Worm (Caenorhabditis elegans) whole organism, late embryonic: ENCODE measurements around the gene C34C12.9.
"Not testable (repeated sequence)": the region's sequence is repeated elsewhere in the genome, so short reads cannot be mapped to it uniquely, and the experiment has no call there.

Experiments used
- C08G9.2 ChIP-seq: sonication (generic microtip); optimal IDR thresholded peaks from 2 replicates; lab custom pipeline; 2016; ENCODE audit warnings: mild to moderate bottlenecking, missing genetic modification characterization, moderate library complexity, missing compliant biosample characterization
- C38D4.7 ChIP-seq: fragments of 200-800 bp; sonication (Bioruptor generic); optimal IDR thresholded peaks from 2 replicates; lab custom pipeline; 2018; ENCODE audit warnings: mild to moderate bottlenecking, missing genetic modification characterization, moderate library complexity, missing compliant biosample characterization
- K02D7.2 ChIP-seq: sonication (generic microtip); optimal IDR thresholded peaks from 2 replicates; lab custom pipeline; 2017; ENCODE audit warnings: mild to moderate bottlenecking, missing genetic modification characterization, missing compliant biosample characterization
- T23F11.4 ChIP-seq: fragments of 200-800 bp; sonication (Bioruptor generic); optimal IDR thresholded peaks from 2 replicates; lab custom pipeline; 2018; ENCODE audit warnings: mild to moderate bottlenecking, missing genetic modification characterization, missing compliant biosample characterization
- Y22D7AL.16 ChIP-seq: sonication (generic microtip); optimal IDR thresholded peaks from 2 replicates; lab custom pipeline; 2016; ENCODE audit warnings: missing genetic modification characterization, missing compliant biosample characterization
- ceh-24 ChIP-seq: sonication (generic microtip); optimal IDR thresholded peaks from 2 replicates; lab custom pipeline; 2016; ENCODE audit warnings: mild to moderate bottlenecking, missing genetic modification characterization, missing compliant biosample characterization
- ceh-30 ChIP-seq: fragments of 150-350 bp; optimal IDR thresholded peaks from 2 replicates; lab custom pipeline; 2014; ENCODE audit warnings: missing biosample characterization, missing genetic modification characterization
- ceh-45 ChIP-seq: fragments of 200-800 bp; sonication (Bioruptor generic); IDR thresholded peaks from 2 replicates; pipeline ENCODE4 v1.3.6; 2022; ENCODE audit warnings: missing genetic modification reagents, missing genetic modification characterization, missing compliant biosample characterization
- ceh-48 ChIP-seq: sonication (generic microtip); optimal IDR thresholded peaks from 2 replicates; lab custom pipeline; 2016; ENCODE audit warnings: missing genetic modification characterization, inconsistent platforms, missing compliant biosample characterization
- ceh-9 ChIP-seq: sonication (generic microtip); optimal IDR thresholded peaks from 2 replicates; lab custom pipeline; 2016; ENCODE audit warnings: mild to moderate bottlenecking, missing genetic modification characterization, inconsistent platforms, missing compliant biosample characterization
- dmd-4 ChIP-seq: sonication (generic microtip); optimal IDR thresholded peaks from 2 replicates; lab custom pipeline; 2016; ENCODE audit warnings: borderline replicate concordance, missing genetic modification characterization, missing compliant biosample characterization
- dve-1 ChIP-seq: sonication (generic microtip); optimal IDR thresholded peaks from 2 replicates; lab custom pipeline; 2017; ENCODE audit warnings: antibody characterized with exemption, mild to moderate bottlenecking, missing genetic modification characterization, missing compliant biosample characterization
- elt-2 ChIP-seq: sonication (generic microtip); optimal IDR thresholded peaks from 2 replicates; lab custom pipeline; 2016; ENCODE audit warnings: missing genetic modification reagents, missing genetic modification characterization, missing compliant biosample characterization
- elt-4 ChIP-seq: sonication (generic microtip); optimal IDR thresholded peaks from 2 replicates; lab custom pipeline; 2016; ENCODE audit warnings: missing genetic modification characterization, missing compliant biosample characterization
- ets-4 ChIP-seq: sonication (generic microtip); optimal IDR thresholded peaks from 2 replicates; lab custom pipeline; 2016; ENCODE audit warnings: missing genetic modification characterization, missing compliant biosample characterization
- eyg-1 ChIP-seq: sonication (generic microtip); optimal IDR thresholded peaks from 2 replicates; lab custom pipeline; 2016; ENCODE audit warnings: missing genotype, missing genetic modification characterization, missing compliant biosample characterization
- fax-1 ChIP-seq: sonication (generic microtip); optimal IDR thresholded peaks from 2 replicates; lab custom pipeline; 2016; ENCODE audit warnings: missing genotype, missing genetic modification characterization, missing compliant biosample characterization
- fkh-10 ChIP-seq: fragments of 150-350 bp; optimal IDR thresholded peaks from 2 replicates; lab custom pipeline; 2014; ENCODE audit warnings: missing biosample characterization, missing genetic modification reagents, missing genetic modification characterization
- hlh-13 ChIP-seq: fragments of 200-800 bp; sonication (Bioruptor generic); optimal IDR thresholded peaks from 2 replicates; lab custom pipeline; 2018; ENCODE audit warnings: mild to moderate bottlenecking, missing genetic modification characterization, missing compliant biosample characterization
- hlh-30 ChIP-seq: sonication (generic microtip); optimal IDR thresholded peaks from 2 replicates; lab custom pipeline; 2017; ENCODE audit warnings: antibody characterized with exemption, missing genetic modification characterization, missing compliant biosample characterization; ENCODE audit not compliant: insufficient read depth
- lim-6 ChIP-seq: sonication (generic microtip); optimal IDR thresholded peaks from 2 replicates; lab custom pipeline; 2016; ENCODE audit warnings: missing genetic modification characterization, missing compliant biosample characterization
- lin-11 ChIP-seq: fragments of 200-800 bp; sonication (Bioruptor generic); optimal IDR thresholded peaks from 2 replicates; lab custom pipeline; 2018; ENCODE audit warnings: mild to moderate bottlenecking, missing genetic modification characterization, missing compliant biosample characterization
- mec-3 ChIP-seq: sonication (generic microtip); optimal IDR thresholded peaks from 2 replicates; lab custom pipeline; 2016; ENCODE audit warnings: borderline replicate concordance, missing genetic modification characterization, missing compliant biosample characterization
- nhr-11 ChIP-seq: fragments of 150-350 bp; optimal IDR thresholded peaks from 2 replicates; lab custom pipeline; 2014; ENCODE audit warnings: missing biosample characterization, missing genetic modification characterization
- nhr-232 ChIP-seq: sonication (generic microtip); optimal IDR thresholded peaks from 2 replicates; lab custom pipeline; 2016; ENCODE audit warnings: missing genetic modification characterization, missing compliant biosample characterization
- npax-4 ChIP-seq: sonication (generic microtip); optimal IDR thresholded peaks from 2 replicates; lab custom pipeline; 2016; ENCODE audit warnings: missing genetic modification characterization, missing compliant biosample characterization
- odd-2 ChIP-seq: sonication (generic microtip); optimal IDR thresholded peaks from 2 replicates; lab custom pipeline; 2017; ENCODE audit warnings: antibody characterized with exemption, mild to moderate bottlenecking, missing genetic modification characterization, missing compliant biosample characterization
- pag-3 ChIP-seq: sonication (generic microtip); optimal IDR thresholded peaks from 2 replicates; lab custom pipeline; 2016; ENCODE audit warnings: missing compliant biosample characterization, missing genetic modification characterization, borderline replicate concordance
- pat-9 ChIP-seq: fragments of 200-800 bp; sonication (Bioruptor generic); optimal IDR thresholded peaks from 2 replicates; lab custom pipeline; 2018; ENCODE audit warnings: mild to moderate bottlenecking, missing genetic modification characterization, moderate library complexity, missing compliant biosample characterization
- pha-2 ChIP-seq: sonication (generic microtip); optimal IDR thresholded peaks from 2 replicates; lab custom pipeline; 2017; ENCODE audit warnings: mild to moderate bottlenecking, missing genetic modification characterization, missing compliant biosample characterization
- pha-4 ChIP-seq: fragments of 150-350 bp; optimal IDR thresholded peaks from 2 replicates; lab custom pipeline; 2018; ENCODE audit warnings: missing biosample characterization, missing genetic modification reagents, missing genetic modification characterization
- rnt-1 ChIP-seq: sonication (generic microtip); optimal IDR thresholded peaks from 2 replicates; lab custom pipeline; 2016; ENCODE audit warnings: missing genetic modification characterization, missing compliant biosample characterization
- tbx-2 ChIP-seq: sonication (generic microtip); optimal IDR thresholded peaks from 2 replicates; lab custom pipeline; 2016; ENCODE audit warnings: missing genetic modification characterization, missing compliant biosample characterization
- ttx-3 ChIP-seq: sonication (generic microtip); optimal IDR thresholded peaks from 2 replicates; lab custom pipeline; 2016; ENCODE audit warnings: missing genetic modification reagents, missing genetic modification characterization, missing compliant biosample characterization
- unc-42 ChIP-seq: sonication (generic microtip); optimal IDR thresholded peaks from 2 replicates; lab custom pipeline; 2016; ENCODE audit warnings: missing genotype, missing genetic modification characterization, missing compliant biosample characterization
- unc-86 ChIP-seq: sonication (generic microtip); optimal IDR thresholded peaks from 2 replicates; lab custom pipeline; 2016; ENCODE audit warnings: missing genetic modification characterization, missing compliant biosample characterization
- ztf-16 ChIP-seq: sonication (generic microtip); optimal IDR thresholded peaks from 2 replicates; lab custom pipeline; 2017; ENCODE audit warnings: missing genetic modification characterization, missing compliant biosample characterization

The C34C12.9 gene

ce11 chrIII:3456226-3456625 is 19.1 kb downstream of the C34C12.9 start (continued):
- TF ChIP-seq Y22D7AL.16 (tag; lab: Kevin White, UChicago) (no peak), pha-2 (tag; lab: Kevin White, UChicago) (no peak), C38D4.7 (GFP tag; lab: Kevin White, UChicago) (no peak), C08G9.2 (tag; lab: Kevin White, UChicago) (peak; percentile 52), elt-2 (tag; lab: Kevin White, UChicago) (peak; percentile 68), mec-3 (no peak), nhr-232 (tag; lab: Kevin White, UChicago) (no peak), tbx-2 (tag; lab: Kevin White, UChicago) (peak; percentile 64), T23F11.4 (GFP tag; lab: Kevin White, UChicago) (no peak), ceh-30 (tag; lab: Kevin White, UChicago) (peak; percentile 53), hlh-13 (GFP tag; lab: Kevin White, UChicago) (no peak), ceh-45 (GFP tag; lab: Robert Waterston, UW) (no peak), unc-42 (tag; lab: Kevin White, UChicago) (peak; percentile 63), nhr-11 (no peak), lin-11 (tag; lab: Kevin White, UChicago) (no peak)

- TF ChIP-seq elt-4 (tag; lab: Kevin White, UChicago); C08G9.2 (tag; lab: Kevin White, UChicago); ttx-3: not testable (repeated sequence)
Observed at ce11 chrIII:3454045-3454444, 21.3 kb downstream of the C34C12.9 start, which contains the start of gene C34C12.1. TSS of gene C34C12.1 (plus strand) at chrIII:3454345.

- TF ChIP-seq ceh-24; ets-4 (tag; lab: Kevin White, UChicago); Y22D7AL.16 (tag; lab: Kevin White, UChicago): not testable (repeated sequence)
Observed at ce11 chrIII:3453486-3453885, 21.8 kb downstream of the C34C12.9 start, which contains the start of gene C34C12.2. TSS of gene C34C12.2 (plus strand) at chrIII:3453786.

ce11 chrIII:3452563-3453210 is 22.6 kb downstream of the C34C12.9 start, which contains the start of the genes K01A11.3 and C34C12.12:
TSS of gene K01A11.3 (minus strand) at chrIII:3452613.
TSS of gene C34C12.12 (plus strand) at chrIII:3453194.
- TF ChIP-seq ztf-16 (tag; lab: Kevin White, UChicago) (no peak), ceh-9 (no peak), npax-4 (no peak), pat-9 (tag; lab: Kevin White, UChicago) (no peak), dmd-4 (tag; lab: Kevin White, UChicago) (no peak), dve-1 (tag; lab: Kevin White, UChicago) (no peak), ttx-3 (no peak), hlh-30 (no peak), pha-4 (no peak), unc-42 (tag; lab: Kevin White, UChicago) (no peak), fax-1 (no peak), mec-3 (no peak), unc-86 (tag; lab: Kevin White, UChicago) (no peak), lim-6 (no peak)

DNA sequence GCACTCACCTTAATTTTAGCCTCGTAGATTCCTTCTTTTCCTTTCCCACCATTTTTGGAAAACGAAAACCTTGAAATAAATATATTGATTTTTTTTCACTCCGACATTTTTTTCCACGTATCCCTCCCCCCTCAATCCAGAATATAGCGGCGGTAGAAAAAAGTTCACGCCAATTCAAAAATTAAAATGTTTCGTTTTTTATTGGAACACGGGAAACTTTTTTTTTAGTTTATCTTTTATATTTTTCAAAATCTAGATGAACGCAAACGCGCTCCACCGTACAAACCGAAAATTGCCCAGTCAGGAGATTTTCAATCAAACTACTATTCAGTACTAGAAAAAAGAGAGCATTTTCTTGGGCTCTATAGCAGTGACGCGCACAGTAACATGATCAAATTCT is 31.2 kb downstream of the C34C12.9 start, which contains the start of gene spe-41:
spe-41 (minus strand) TSS at position 72 of the 400 bp plus-strand sequence.
- TF ChIP-seq fkh-10 (GFP tag; lab: Kevin White, UChicago) (no peak), rnt-1 (tag; lab: Kevin White, UChicago) (no peak), K02D7.2 (no peak), ceh-24 (no peak), ceh-48 (tag; lab: Kevin White, UChicago) (no peak), Y22D7AL.16 (tag; lab: Kevin White, UChicago) (no peak), odd-2 (tag; lab: Kevin White, UChicago) (no peak), dve-1 (tag; lab: Kevin White, UChicago) (no peak), pag-3 (tag; lab: Kevin White, UChicago) (no peak), lim-6 (no peak), eyg-1 (no peak), C38D4.7 (GFP tag; lab: Kevin White, UChicago) (no peak)
